Fruit fly (Drosophila melanogaster) whole organism, embryonic: ENCODE measurements around the gene ghi.

Experiments
- CG12071 ChIP-seq: fragments of 200-800 bp; sonication (Bioruptor generic); optimal IDR thresholded peaks from 3 replicates; lab custom pipeline; 2018; ENCODE audit warnings: missing biosample characterization, mild to moderate bottlenecking, missing genetic modification characterization
- CG12659 ChIP-seq: fragments of 200-800 bp; sonication (Bioruptor generic); optimal IDR thresholded peaks from 3 replicates; lab custom pipeline; 2017; ENCODE audit warnings: mild to moderate bottlenecking, missing biosample characterization, missing genetic modification reagents, missing genetic modification characterization
- CG13775 ChIP-seq: fragments of 200-800 bp; sonication (Bioruptor generic); optimal IDR thresholded peaks from 3 replicates; lab custom pipeline; 2017; ENCODE audit warnings: missing biosample characterization, mild to moderate bottlenecking, missing genetic modification characterization
- CG15479 ChIP-seq: fragments of 200-800 bp; sonication (Bioruptor generic); optimal IDR thresholded peaks from 3 replicates; lab custom pipeline; 2019; ENCODE audit warnings: missing biosample characterization, mild to moderate bottlenecking, missing genetic modification characterization, moderate library complexity
- CG17912 ChIP-seq: fragments of 200-800 bp; sonication (Bioruptor generic); optimal IDR thresholded peaks from 2 replicates; lab custom pipeline; 2018; ENCODE audit warnings: missing biosample characterization, mild to moderate bottlenecking, missing genetic modification characterization
- CG18619 ChIP-seq: fragments of 200-800 bp; sonication (Bioruptor generic); optimal IDR thresholded peaks from 3 replicates; lab custom pipeline; 2017; ENCODE audit warnings: missing biosample characterization, mild to moderate bottlenecking, missing genetic modification characterization
- CG2120 ChIP-seq: fragments of 200-800 bp; sonication (Bioruptor generic); optimal IDR thresholded peaks from 3 replicates; lab custom pipeline; 2016; ENCODE audit warnings: missing biosample characterization, missing genetic modification characterization
- CG2202 ChIP-seq: fragments of 200-800 bp; sonication (Bioruptor generic); optimal IDR thresholded peaks from 2 replicates; lab custom pipeline; 2018; ENCODE audit warnings: missing biosample characterization, mild to moderate bottlenecking, missing genetic modification characterization
- CG32767 ChIP-seq: fragments of 200-800 bp; sonication (Bioruptor generic); IDR thresholded peaks from 2 replicates; pipeline ENCODE4 v1.3.6; 2022; ENCODE audit warnings: missing biosample characterization, missing genetic modification characterization
- CG33213 ChIP-seq: fragments of 200-800 bp; sonication (Bioruptor generic); optimal IDR thresholded peaks from 3 replicates; lab custom pipeline; 2016; ENCODE audit warnings: missing biosample characterization, missing genetic modification characterization
- CG33557 ChIP-seq: fragments of 200-800 bp; sonication (Bioruptor generic); optimal IDR thresholded peaks from 2 replicates; lab custom pipeline; 2019; ENCODE audit warnings: missing biosample characterization, mild to moderate bottlenecking, missing genetic modification characterization, moderate library complexity
- CG3838 ChIP-seq: fragments of 200-800 bp; sonication (Bioruptor generic); optimal IDR thresholded peaks from 3 replicates; lab custom pipeline; 2016; ENCODE audit warnings: missing biosample characterization, missing genetic modification characterization
- CG3995 ChIP-seq: fragments of 200-800 bp; sonication (Bioruptor generic); optimal IDR thresholded peaks from 3 replicates; lab custom pipeline; 2016; ENCODE audit warnings: missing biosample characterization, missing genetic modification characterization
- CG4424 ChIP-seq: fragments of 200-800 bp; sonication (Bioruptor generic); optimal IDR thresholded peaks from 3 replicates; lab custom pipeline; 2016; ENCODE audit warnings: missing biosample characterization, missing genetic modification characterization
- CG4820 ChIP-seq: fragments of 200-800 bp; sonication (Bioruptor generic); optimal IDR thresholded peaks from 3 replicates; lab custom pipeline; 2016; ENCODE audit warnings: missing biosample characterization, missing genetic modification characterization
- CG4854 ChIP-seq: fragments of 200-800 bp; sonication (Bioruptor generic); optimal IDR thresholded peaks from 2 replicates; lab custom pipeline; 2016; ENCODE audit warnings: missing biosample characterization, missing genetic modification characterization, inconsistent platforms
- CG6272 ChIP-seq: fragments of 200-800 bp; sonication (Bioruptor generic); IDR thresholded peaks from 2 replicates; pipeline ENCODE4 v1.3.6; 2022; ENCODE audit warnings: missing biosample characterization, missing genetic modification characterization
- CG9727 ChIP-seq: fragments of 200-800 bp; sonication (Bioruptor generic); optimal IDR thresholded peaks from 3 replicates; lab custom pipeline; 2017; ENCODE audit warnings: missing biosample characterization, mild to moderate bottlenecking, missing genetic modification characterization
- Doc3 ChIP-seq: fragments of 200-800 bp; sonication (Bioruptor generic); IDR thresholded peaks from 3 replicates; pipeline ENCODE4 v1.3.6; 2022; ENCODE audit warnings: missing biosample characterization, missing genetic modification characterization; ENCODE audit not compliant: partially characterized antibody
- Fer2 ChIP-seq: fragments of 200-800 bp; sonication (Bioruptor generic); optimal IDR thresholded peaks from 2 replicates; lab custom pipeline; 2018; ENCODE audit warnings: missing biosample characterization, mild to moderate bottlenecking, missing genetic modification characterization, moderate library complexity
- HLH3B ChIP-seq: fragments of 200-800 bp; sonication (Bioruptor generic); IDR thresholded peaks from 2 replicates; pipeline ENCODE4 v1.3.6; 2022; ENCODE audit warnings: missing biosample characterization, missing genetic modification characterization
- HLHmδ ChIP-seq: fragments of 200-800 bp; sonication (Bioruptor generic); optimal IDR thresholded peaks from 2 replicates; lab custom pipeline; 2018; ENCODE audit warnings: missing biosample characterization, mild to moderate bottlenecking, missing genetic modification characterization, moderate library complexity
- Jarid2 ChIP-seq: fragments of 200-800 bp; sonication (Bioruptor generic); optimal IDR thresholded peaks from 3 replicates; lab custom pipeline; 2017; ENCODE audit warnings: mild to moderate bottlenecking, missing biosample characterization, missing genetic modification reagents, missing genetic modification characterization
- Myb ChIP-seq: fragments of 200-800 bp; sonication (Bioruptor generic); optimal IDR thresholded peaks from 2 replicates; lab custom pipeline; 2016; ENCODE audit warnings: missing biosample characterization, missing genetic modification characterization
- NC2β ChIP-seq: fragments of 200-800 bp; sonication (Bioruptor generic); optimal IDR thresholded peaks from 2 replicates; lab custom pipeline; 2016; ENCODE audit warnings: missing biosample characterization, missing genetic modification characterization
- Taf1 ChIP-seq: fragments of 200-800 bp; sonication (Bioruptor generic); IDR thresholded peaks from 2 replicates; pipeline ENCODE4 v1.3.6; 2022; ENCODE audit warnings: missing biosample characterization, missing genetic modification characterization
- YL-1 ChIP-seq: fragments of 200-800 bp; sonication (Bioruptor generic); optimal IDR thresholded peaks from 3 replicates; lab custom pipeline; 2017; ENCODE audit warnings: missing biosample characterization, mild to moderate bottlenecking, missing genetic modification characterization
- ab ChIP-seq: fragments of 200-800 bp; sonication (Bioruptor generic); optimal IDR thresholded peaks from 2 replicates; lab custom pipeline; 2016; ENCODE audit warnings: missing biosample characterization, missing genetic modification characterization
- al ChIP-seq: fragments of 200-800 bp; sonication (Bioruptor generic); IDR thresholded peaks from 2 replicates; pipeline ENCODE4 v1.3.6; 2022; ENCODE audit warnings: missing biosample characterization, missing genetic modification characterization
- aop ChIP-seq: fragments of 200-800 bp; sonication (Bioruptor generic); IDR thresholded peaks from 2 replicates; pipeline ENCODE4 v1.3.6; 2022; ENCODE audit warnings: missing biosample characterization, missing genetic modification characterization
- ara ChIP-seq: fragments of 200-800 bp; sonication (Bioruptor generic); IDR thresholded peaks from 2 replicates; pipeline ENCODE4 v1.3.6; 2022; ENCODE audit warnings: missing biosample characterization, missing genetic modification characterization
- bab2 ChIP-seq: fragments of 200-800 bp; sonication (Bioruptor generic); optimal IDR thresholded peaks from 2 replicates; lab custom pipeline; 2016; ENCODE audit warnings: missing biosample characterization, missing genetic modification characterization
- chm ChIP-seq: fragments of 200-800 bp; sonication (Bioruptor generic); IDR thresholded peaks from 2 replicates; pipeline ENCODE4 v1.3.6; 2022; ENCODE audit warnings: missing biosample characterization, missing genetic modification characterization
- da ChIP-seq: fragments of 200-800 bp; sonication (Bioruptor generic); optimal IDR thresholded peaks from 2 replicates; lab custom pipeline; 2016; ENCODE audit warnings: missing biosample characterization, missing genetic modification characterization
- emc ChIP-seq: fragments of 200-800 bp; sonication (Bioruptor generic); optimal IDR thresholded peaks from 2 replicates; lab custom pipeline; 2016; ENCODE audit warnings: missing biosample characterization, missing genetic modification characterization
- esg ChIP-seq: fragments of 200-800 bp; sonication (Bioruptor generic); conservative IDR thresholded peaks from 2 replicates; pipeline ENCODE4 v1.3.6; 2022; ENCODE audit warnings: missing biosample characterization, missing genetic modification characterization
- exex ChIP-seq: fragments of 200-800 bp; sonication (Bioruptor generic); optimal IDR thresholded peaks from 4 replicates; lab custom pipeline; 2018; ENCODE audit warnings: missing biosample characterization, mild to moderate bottlenecking, missing genetic modification characterization, moderate library complexity
- gro ChIP-seq: fragments of 200-800 bp; sonication (Bioruptor generic); optimal IDR thresholded peaks from 2 replicates; lab custom pipeline; 2016; ENCODE audit warnings: missing biosample characterization, missing genetic modification characterization
- hbn ChIP-seq: fragments of 200-800 bp; sonication (Bioruptor generic); IDR thresholded peaks from 2 replicates; pipeline ENCODE4 v1.3.6; 2022; ENCODE audit warnings: missing biosample characterization, missing genetic modification characterization; ENCODE audit not compliant: partially characterized antibody
- luna ChIP-seq: fragments of 200-800 bp; sonication (Bioruptor generic); optimal IDR thresholded peaks from 2 replicates; lab custom pipeline; 2016; ENCODE audit warnings: missing biosample characterization, missing genetic modification characterization
- mam ChIP-seq: fragments of 200-800 bp; sonication (Bioruptor generic); optimal IDR thresholded peaks from 3 replicates; lab custom pipeline; 2016; ENCODE audit warnings: missing biosample characterization, missing genetic modification characterization
- mld ChIP-seq: fragments of 200-800 bp; sonication (Bioruptor generic); IDR thresholded peaks from 3 replicates; pipeline ENCODE4 v1.3.6; 2022; ENCODE audit warnings: missing biosample characterization, missing genetic modification characterization; ENCODE audit not compliant: partially characterized antibody
- nmo ChIP-seq: fragments of 200-800 bp; sonication (Bioruptor generic); optimal IDR thresholded peaks from 2 replicates; lab custom pipeline; 2018; ENCODE audit warnings: missing biosample characterization, mild to moderate bottlenecking, missing genetic modification characterization, moderate library complexity
- p53 ChIP-seq: fragments of 200-800 bp; sonication (Bioruptor generic); optimal IDR thresholded peaks from 2 replicates; lab custom pipeline; 2016; ENCODE audit warnings: missing biosample characterization, missing genetic modification characterization
- pho ChIP-seq: fragments of 200-800 bp; sonication (Bioruptor generic); optimal IDR thresholded peaks from 2 replicates; lab custom pipeline; 2016; ENCODE audit warnings: missing biosample characterization, missing genetic modification characterization
- salm ChIP-seq: fragments of 200-800 bp; sonication (Bioruptor generic); optimal IDR thresholded peaks from 2 replicates; lab custom pipeline; 2018; ENCODE audit warnings: missing biosample characterization, mild to moderate bottlenecking, missing genetic modification characterization
- schlank ChIP-seq: fragments of 200-800 bp; sonication (Bioruptor generic); optimal IDR thresholded peaks from 2 replicates; lab custom pipeline; 2018; ENCODE audit warnings: missing biosample characterization, mild to moderate bottlenecking, missing genetic modification characterization
- sim ChIP-seq: fragments of 200-800 bp; sonication (Bioruptor generic); IDR thresholded peaks from 2 replicates; pipeline ENCODE4 v1.3.6; 2022; ENCODE audit warnings: missing biosample characterization, missing genetic modification characterization
- slbo ChIP-seq: fragments of 200-800 bp; sonication (Bioruptor generic); IDR thresholded peaks from 2 replicates; pipeline ENCODE4 v1.3.6; 2022; ENCODE audit warnings: missing biosample characterization, missing genetic modification characterization
- sqz ChIP-seq: fragments of 200-800 bp; sonication (Bioruptor generic); optimal IDR thresholded peaks from 3 replicates; lab custom pipeline; 2018; ENCODE audit warnings: missing biosample characterization, mild to moderate bottlenecking, missing genetic modification characterization
- wek ChIP-seq: fragments of 200-800 bp; sonication (Bioruptor generic); optimal IDR thresholded peaks from 3 replicates; lab custom pipeline; 2018; ENCODE audit warnings: missing biosample characterization, mild to moderate bottlenecking, missing genetic modification characterization, moderate library complexity

ghi gene

dm6 chr3L:9468261-9468890, 16.7 kb downstream of the ghi start (continued):
- TF ChIP-seq YL-1 (GFP tag; lab: Kevin White, UChicago) (no peak), CG2120 (peak; percentile 66), mld (GFP tag; lab: Robert Waterston, UW) (no peak), CG32767 (GFP tag; lab: Robert Waterston, UW) (no peak), al (GFP tag; lab: Robert Waterston, UW) (no peak), CG12659 (GFP tag; lab: Kevin White, UChicago) (peak; percentile 17), pho (GFP tag; lab: Kevin White, UChicago) (no peak), sqz (no peak), HLHmδ (no peak), CG2202 (tag; lab: Kevin White, UChicago) (no peak), sim (GFP tag; lab: Robert Waterston, UW) (no peak), Fer2 (tag; lab: Kevin White, UChicago) (no peak), CG4854 (no peak), CG12071 (no peak), aop (GFP tag; lab: Robert Waterston, UW) (no peak), emc (no peak), CG18619 (GFP tag; lab: Kevin White, UChicago) (peak; percentile 13), gro (GFP tag; lab: Kevin White, UChicago) (no peak), CG33213 (GFP tag; lab: Kevin White, UChicago) (no peak), CG3995 (GFP tag; lab: Kevin White, UChicago) (peak; percentile 2), esg (GFP tag; lab: Robert Waterston, UW) (no peak), CG4820 (GFP tag; lab: Kevin White, UChicago) (no peak), Myb (GFP tag; lab: Kevin White, UChicago) (no peak), nmo (GFP tag; lab: Kevin White, UChicago) (peak; percentile 38), CG33557 (GFP tag; lab: Kevin White, UChicago) (no peak), CG9727 (peak; percentile 28), exex (tag; lab: Kevin White, UChicago) (no peak), slbo (GFP tag; lab: Robert Waterston, UW) (peak; percentile 35), CG6272 (GFP tag; lab: Robert Waterston, UW) (no peak), ara (GFP tag; lab: Robert Waterston, UW) (no peak), wek (GFP tag; lab: Kevin White, UChicago) (no peak), bab2 (GFP tag; lab: Kevin White, UChicago) (no peak), chm (GFP tag; lab: Robert Waterston, UW) (no peak), ab (GFP tag; lab: Kevin White, UChicago) (no peak), salm (tag; lab: Kevin White, UChicago) (no peak), NC2β (GFP tag; lab: Kevin White, UChicago) (no peak), mam (GFP tag; lab: Kevin White, UChicago) (peak; percentile 24), luna (GFP tag; lab: Kevin White, UChicago) (no peak), CG4424 (GFP tag; lab: Kevin White, UChicago) (peak; percentile 3), CG13775 (GFP tag; lab: Kevin White, UChicago) (peak; percentile 26), CG17912 (GFP tag; lab: Kevin White, UChicago) (no peak), hbn (GFP tag; lab: Robert Waterston, UW) (no peak), CG15479 (GFP tag; lab: Kevin White, UChicago) (no peak), da (no peak), CG3838 (no peak), p53 (no peak), Jarid2 (peak; percentile 11), schlank (no peak), Taf1 (GFP tag; lab: Robert Waterston, UW) (no peak), HLH3B (GFP tag; lab: Robert Waterston, UW) (no peak), Doc3 (no peak)
